Fruit fly (Drosophila melanogaster): ENCODE results near the gene Toll-9.

The Toll-9 gene

DNA sequence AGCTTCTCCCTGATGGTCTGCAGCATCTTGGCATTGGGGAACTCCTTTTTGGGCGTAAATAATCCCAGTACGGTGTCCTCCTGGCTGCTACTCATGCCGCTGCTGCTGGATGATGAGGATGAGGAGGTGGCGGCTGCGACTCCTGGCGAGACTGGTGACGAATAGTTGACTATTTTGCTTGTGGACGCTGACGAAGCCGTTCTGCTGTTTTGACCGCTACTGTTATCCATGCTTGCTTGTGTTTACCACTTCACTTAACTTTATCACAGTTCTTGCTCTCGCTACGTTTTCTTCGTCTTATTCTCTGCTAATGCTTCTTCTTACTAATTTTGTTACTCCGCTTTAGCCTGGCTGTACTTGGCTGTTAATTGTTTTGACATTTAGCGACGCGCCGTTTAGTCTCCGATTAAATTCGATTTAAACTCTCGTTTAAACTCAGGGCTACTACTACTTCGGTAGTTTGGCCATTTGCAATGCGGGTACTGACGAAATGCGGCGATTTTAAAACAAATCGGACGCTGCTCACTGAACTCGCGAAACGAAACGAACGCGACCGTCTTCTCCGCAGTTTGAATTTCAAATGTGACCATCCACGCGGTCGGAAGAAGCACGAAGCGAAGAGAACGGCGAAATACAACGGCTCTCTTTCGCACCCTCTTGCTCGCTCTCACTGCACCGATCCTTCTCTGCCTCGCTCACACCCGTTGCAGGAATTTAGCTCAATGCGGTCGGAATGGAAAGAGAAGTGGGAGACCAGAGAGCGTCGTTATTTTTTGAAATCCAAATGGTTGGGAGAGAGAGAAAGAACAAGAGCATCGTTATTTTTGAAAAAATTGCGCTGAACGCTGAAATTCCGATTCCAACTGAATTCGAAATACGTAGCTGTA is 34.7 kb upstream of the Toll-9 start, which contains the start of gene trbl (continued):
- peak; percentile 49 for TF ChIP-seq CrebB (tag; optimal IDR thresholded peaks at IDR 0.05)
- TF ChIP-seq CG9797 (GFP tag; optimal IDR thresholded peaks at IDR 0.05): peak; percentile 86
- peak; percentile 74 for TF ChIP-seq ftz-f1 (GFP tag; optimal IDR thresholded peaks at IDR 0.05)
- no peak for TF ChIP-seq crol (GFP tag; IDR thresholded peaks at IDR 0.05)
- peak; percentile 58 for TF ChIP-seq unc-4 (GFP tag; IDR thresholded peaks at IDR 0.05; ENCODE audit: partially characterized antibody)
- no peak for TF ChIP-seq CG15696 (tag; optimal IDR thresholded peaks at IDR 0.05)
- 0 out of 2 replicates have a peak, but pooled peaks have one; percentile 55 for TF ChIP-seq sna (GFP tag; IDR thresholded peaks at IDR 0.05; ENCODE audit: partially characterized antibody)
- TF ChIP-seq lilli (GFP tag; optimal IDR thresholded peaks at IDR 0.05): peak; percentile 8
- peak; percentile 68 for TF ChIP-seq CG15514 (GFP tag; optimal IDR thresholded peaks at IDR 0.05)
- peak; percentile 34 for TF ChIP-seq sens (GFP tag)
- no peak for TF ChIP-seq CG9817 (tag; optimal IDR thresholded peaks at IDR 0.05)
- no peak for TF ChIP-seq CG10959 (GFP tag; IDR thresholded peaks at IDR 0.05)
- no peak for TF ChIP-seq CoRest (tag; optimal IDR thresholded peaks at IDR 0.05)
- TF ChIP-seq row (GFP tag; IDR thresholded peaks at IDR 0.05): peak; percentile 9; the same call in 1 of the 3 replicates
- no peak; the same call in 2 of the 3 replicates for TF ChIP-seq B-H1 (GFP tag; IDR thresholded peaks at IDR 0.05)
- no peak for TF ChIP-seq ATbp (GFP tag; optimal IDR thresholded peaks at IDR 0.05)
- TF ChIP-seq kay (GFP tag; optimal IDR thresholded peaks at IDR 0.05): no peak
- no peak for TF ChIP-seq Sox102F (GFP tag; optimal IDR thresholded peaks at IDR 0.05)
- TF ChIP-seq CG33557 (GFP tag; optimal IDR thresholded peaks at IDR 0.05): no peak
- TF ChIP-seq CG11398 (GFP tag; optimal IDR thresholded peaks at IDR 0.05): peak; percentile 17
- peak; percentile 49 for TF ChIP-seq CG8478 (optimal IDR thresholded peaks at IDR 0.05)
- TF ChIP-seq CG11504 (tag; optimal IDR thresholded peaks at IDR 0.05): peak; percentile 12
- peak; percentile 38 for TF ChIP-seq zf30C (GFP tag; optimal IDR thresholded peaks at IDR 0.05)
- peak; percentile 70 for TF ChIP-seq her (GFP tag; optimal IDR thresholded peaks at IDR 0.05)
- TF ChIP-seq nau (GFP tag; optimal IDR thresholded peaks at IDR 0.05): peak; percentile 68
- TF ChIP-seq CG14860 (GFP tag; IDR thresholded peaks at IDR 0.05; ENCODE audit: partially characterized antibody): peak; percentile 75
- TF ChIP-seq cg (GFP tag; optimal IDR thresholded peaks at IDR 0.05): peak; percentile 38
- peak; percentile 43 for TF ChIP-seq CG8290 (GFP tag; optimal IDR thresholded peaks at IDR 0.05)
- peak; percentile 44 to 64 for TF ChIP-seq CG8290 (tag; optimal IDR thresholded peaks at IDR 0.05)
- TF ChIP-seq CG8281 (tag; optimal IDR thresholded peaks at IDR 0.05): no peak
- peak; percentile 84 for TF ChIP-seq pros (GFP tag; optimal IDR thresholded peaks at IDR 0.05)
- TF ChIP-seq lola (GFP tag; optimal IDR thresholded peaks at IDR 0.05): no peak
- TF ChIP-seq p53 (GFP tag; optimal IDR thresholded peaks at IDR 0.05): no peak
- TF ChIP-seq CG11085 (GFP tag; IDR thresholded peaks at IDR 0.05): no peak
- peak; percentile 73 for TF ChIP-seq zen (tag; optimal IDR thresholded peaks at IDR 0.05)
- TF ChIP-seq Dad (GFP tag; optimal IDR thresholded peaks at IDR 0.05): no peak
- no peak for TF ChIP-seq cato (GFP tag; optimal IDR thresholded peaks at IDR 0.05; ENCODE audit: borderline replicate concordance)
- peak; percentile 59; the same call in 1 of the 2 replicates for TF ChIP-seq rib (GFP tag; IDR thresholded peaks at IDR 0.05)
- peak; percentile 51 for TF ChIP-seq Atf6 (GFP tag; IDR thresholded peaks at IDR 0.05)
- no peak for TF ChIP-seq danr (GFP tag; IDR thresholded peaks at IDR 0.05)
- peak; percentile 43 for TF ChIP-seq amos (GFP tag; IDR thresholded peaks at IDR 0.05; ENCODE audit: partially characterized antibody)
- no peak for TF ChIP-seq btn (GFP tag; optimal IDR thresholded peaks at IDR 0.05)
- no peak for TF ChIP-seq hkb (optimal IDR thresholded peaks at IDR 0.05)
- TF ChIP-seq hkb (GFP tag; IDR thresholded peaks at IDR 0.05): peak; percentile 77
- peak; percentile 59 for TF ChIP-seq Hmr (GFP tag; optimal IDR thresholded peaks at IDR 0.05)
- peak; percentile 27 for TF ChIP-seq wek (GFP tag; optimal IDR thresholded peaks at IDR 0.05)
- no peak for TF ChIP-seq CG15011 (GFP tag; optimal IDR thresholded peaks at IDR 0.05)
- TF ChIP-seq dysf (GFP tag; IDR thresholded peaks at IDR 0.05): no peak
- TF ChIP-seq CG30403 (GFP tag; optimal IDR thresholded peaks at IDR 0.05): no peak

All from whole organism, embryonic.